Worm (Caenorhabditis elegans) whole organism, midembryonic: Measurements from ENCODE around the gene ttr-22.

Source experiments
- cog-1 ChIP-seq: sonication (generic microtip); optimal IDR thresholded peaks from 2 replicates; lab custom pipeline; 2016; ENCODE audit warnings: missing genetic modification characterization, missing compliant biosample characterization
- flt-1 ChIP-seq: fragments of 200-800 bp; sonication (Bioruptor generic); IDR thresholded peaks from 2 replicates; pipeline ENCODE4 v1.3.6; 2022; ENCODE audit warnings: missing genetic modification characterization, missing compliant biosample characterization
- klf-2 ChIP-seq: fragments of 200-800 bp; sonication (Bioruptor generic); conservative IDR thresholded peaks from 2 replicates; pipeline ENCODE4 v1.3.6; 2022; ENCODE audit warnings: missing genetic modification reagents, missing genetic modification characterization, missing compliant biosample characterization
- med-1 ChIP-seq: sonication (generic microtip); optimal IDR thresholded peaks from 2 replicates; lab custom pipeline; 2017; ENCODE audit warnings: missing genetic modification characterization, mild to moderate bottlenecking, missing compliant biosample characterization, antibody characterized with exemption, missing genetic modification reagents; ENCODE audit not compliant: insufficient read depth
- ref-1 ChIP-seq: fragments of 200-800 bp; sonication (Bioruptor generic); conservative IDR thresholded peaks from 2 replicates; pipeline ENCODE4 v1.3.6; 2022; ENCODE audit warnings: missing genetic modification reagents, missing genetic modification characterization, missing compliant biosample characterization
- tab-1 ChIP-seq: fragments of 200-800 bp; sonication (Bioruptor generic); IDR thresholded peaks from 2 replicates; pipeline ENCODE4 v1.3.6; 2022; ENCODE audit warnings: missing genetic modification characterization, missing compliant biosample characterization
- ztf-23 ChIP-seq: fragments of 200-800 bp; sonication (Bioruptor generic); IDR thresholded peaks from 2 replicates; pipeline ENCODE4 v1.3.6; 2022; ENCODE audit warnings: missing genetic modification reagents, missing genetic modification characterization, missing compliant biosample characterization
- ztf-29 ChIP-seq: fragments of 200-800 bp; sonication (Bioruptor generic); IDR thresholded peaks from 2 replicates; pipeline ENCODE4 v1.3.6; 2022; ENCODE audit warnings: missing genetic modification reagents, missing genetic modification characterization, missing compliant biosample characterization

DNA sequence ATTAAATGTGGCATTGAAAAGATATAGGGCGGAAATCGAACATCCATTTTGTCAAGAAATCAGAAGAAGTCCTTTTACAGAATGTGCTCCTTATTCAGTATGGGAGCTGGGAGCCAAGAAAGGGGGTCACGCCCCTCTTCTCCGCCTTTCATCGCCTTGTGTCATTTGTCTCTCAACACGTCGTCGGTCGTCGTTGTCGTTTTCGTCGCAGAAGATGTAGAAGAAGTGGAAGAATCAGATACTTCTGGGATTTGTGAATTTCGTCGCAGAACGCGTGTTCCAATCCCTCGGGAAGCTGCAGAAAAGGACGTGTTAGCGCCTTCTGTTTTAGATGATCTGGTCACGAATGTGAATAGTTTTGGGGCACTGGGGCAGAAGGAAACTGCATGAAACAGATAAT is 35.7 kb downstream of the ttr-22 start, which contains the start of gene bnc-1:
- no peak for TF ChIP-seq flt-1 (GFP tag; lab: Robert Waterston, UW)
- no peak for TF ChIP-seq tab-1 (GFP tag; lab: Robert Waterston, UW)
- TF ChIP-seq med-1 (GFP tag; lab: Kevin White, UChicago), result no peak
- TF ChIP-seq ztf-29 (GFP tag; lab: Robert Waterston, UW), result no peak
- TF ChIP-seq klf-2 (GFP tag; lab: Robert Waterston, UW), result no peak
- TF ChIP-seq ztf-23 (GFP tag; lab: Robert Waterston, UW), result no peak
- TF ChIP-seq ref-1, result no peak
- TF ChIP-seq cog-1 (tag; lab: Kevin White, UChicago), result no peak
